Worm (Caenorhabditis elegans): ENCODE measurements around the gene eif-2Balpha.

The eif-2Balpha gene

ce11 chrIII:9563235-9563634 lies 20.3 kb downstream of the eif-2Balpha start, which contains the start of gene C48B4.9:
C48B4.9 (minus strand) TSS chrIII:9563335.
- TF ChIP-seq elt-4 (tag; optimal IDR thresholded peaks at IDR 0.05) (no peak), ama-1 (optimal IDR thresholded peaks at IDR 0.05) (no peak), sox-4 (tag; optimal IDR thresholded peaks at IDR 0.05) (no peak), ztf-16 (tag; optimal IDR thresholded peaks at IDR 0.05) (no peak), ceh-6 (GFP tag; optimal IDR thresholded peaks at IDR 0.05) (no peak), elt-2 (tag; optimal IDR thresholded peaks at IDR 0.05) (no peak), nhr-232 (tag; optimal IDR thresholded peaks at IDR 0.05) (no peak), ceh-14 (tag; optimal IDR thresholded peaks at IDR 0.05) (no peak), pax-1 (tag; optimal IDR thresholded peaks at IDR 0.05) (no peak), Y22D7AL.16 (tag; optimal IDR thresholded peaks at IDR 0.05) (no peak), syd-9 (tag; optimal IDR thresholded peaks at IDR 0.05) (no peak), ets-4 (tag; optimal IDR thresholded peaks at IDR 0.05) (no peak), ceh-22 (tag; optimal IDR thresholded peaks at IDR 0.05) (no peak), ref-2 (tag; optimal IDR thresholded peaks at IDR 0.05) (no peak), hlh-15 (tag; optimal IDR thresholded peaks at IDR 0.05) (no peak), C38D4.7 (GFP tag; optimal IDR thresholded peaks at IDR 0.05) (no peak), pat-9 (tag; optimal IDR thresholded peaks at IDR 0.05) (no peak), lim-6 (tag; optimal IDR thresholded peaks at IDR 0.05) (no peak), gmeb-2 (tag; optimal IDR thresholded peaks at IDR 0.05) (no peak)

ce11 chrIII:9564410-9564809 lies 21.5 kb downstream of the eif-2Balpha start, which contains the start of gene C48B4.10:
C48B4.10 (minus strand) TSS chrIII:9564510.
- TF ChIP-seq tbx-2 (tag; optimal IDR thresholded peaks at IDR 0.05): no peak
- TF ChIP-seq pax-1 (tag; optimal IDR thresholded peaks at IDR 0.05): no peak
- TF ChIP-seq K02D7.2 (tag; optimal IDR thresholded peaks at IDR 0.05): no peak
- TF ChIP-seq hlh-8 (tag; optimal IDR thresholded peaks at IDR 0.05): no peak
- TF ChIP-seq ceh-6 (GFP tag; optimal IDR thresholded peaks at IDR 0.05): no peak
- no peak for TF ChIP-seq ceh-18 (tag; optimal IDR thresholded peaks at IDR 0.05)
- no peak for TF ChIP-seq ztf-16 (tag; optimal IDR thresholded peaks at IDR 0.05)

ce11 chrIII:9565973-9566372 lies 23.1 kb downstream of the eif-2Balpha start, which contains the start of gene C48B4.11:
C48B4.11 (minus strand) TSS chrIII:9566115.
- TF ChIP-seq tbx-7 (tag; optimal IDR thresholded peaks at IDR 0.05) (no peak), ceh-9 (tag; optimal IDR thresholded peaks at IDR 0.05) (no peak), ceh-31 (tag; optimal IDR thresholded peaks at IDR 0.05) (no peak), elt-4 (tag; optimal IDR thresholded peaks at IDR 0.05) (no peak), elt-2 (tag; optimal IDR thresholded peaks at IDR 0.05) (no peak), unc-55 (GFP tag; optimal IDR thresholded peaks at IDR 0.05) (no peak), hlh-6 (tag; optimal IDR thresholded peaks at IDR 0.05) (no peak), hlh-13 (GFP tag; optimal IDR thresholded peaks at IDR 0.05) (no peak), C38D4.7 (GFP tag; optimal IDR thresholded peaks at IDR 0.05) (no peak), K02D7.2 (tag; optimal IDR thresholded peaks at IDR 0.05) (no peak), fax-1 (tag; optimal IDR thresholded peaks at IDR 0.05) (no peak), ets-4 (tag; optimal IDR thresholded peaks at IDR 0.05) (no peak), C08G9.2 (tag; optimal IDR thresholded peaks at IDR 0.05) (no peak), ttx-3 (tag; optimal IDR thresholded peaks at IDR 0.05) (no peak), ama-1 (optimal IDR thresholded peaks at IDR 0.05) (no peak)

ce11 chrIII:9568451-9568850 lies 25.5 kb downstream of the eif-2Balpha start, which contains the start of gene C48B4.13:
C48B4.13 (plus strand) TSS chrIII:9568751.
- TF ChIP-seq pax-1 (tag; optimal IDR thresholded peaks at IDR 0.05) (no peak), C08G9.2 (tag; optimal IDR thresholded peaks at IDR 0.05) (no peak), lim-6 (tag; optimal IDR thresholded peaks at IDR 0.05) (no peak), ceh-45 (GFP tag; IDR thresholded peaks at IDR 0.05) (no peak), che-1 (tag; optimal IDR thresholded peaks at IDR 0.05) (no peak), eyg-1 (tag; optimal IDR thresholded peaks at IDR 0.05) (no peak), sox-2 (GFP tag; IDR thresholded peaks at IDR 0.05) (no peak), ceh-31 (tag; optimal IDR thresholded peaks at IDR 0.05) (no peak)
